1 fruit fly cellular context compared by ENCODE assay signal in the genomic region with DNA sequence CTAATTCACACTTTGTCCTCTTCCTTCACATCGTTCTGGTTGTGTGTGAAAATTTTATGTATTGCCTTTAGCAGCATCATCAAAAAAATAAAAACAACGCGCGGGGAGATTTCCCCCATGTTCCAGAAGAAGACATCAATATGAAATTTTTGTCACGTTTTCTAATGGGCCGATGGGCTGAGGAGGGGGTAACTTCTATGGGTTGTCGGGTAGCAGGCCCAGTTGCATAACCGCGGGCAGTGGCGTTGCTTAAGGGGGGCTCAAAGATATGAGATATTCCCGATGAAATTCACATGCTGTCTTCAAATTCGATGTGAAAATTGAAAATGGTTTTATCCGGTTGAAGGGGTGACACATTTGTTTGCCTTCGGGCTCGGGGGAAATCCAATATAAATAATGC.
A peak's percentile ranks its signal among the peaks of the same experiment; 100 is the strongest.
TF ChIP-seq lines count a peak whose summit lies in the region.

No protein-coding gene starts in this region.

TF ChIP-seq in whole organism, embryonic, 481 proteins besides CTCF, POLR2A, EP300 and RAD21 (continued from another document):
- TF ChIP-seq prd (optimal IDR thresholded peaks at IDR 0.05; lab: Kevin White, UChicago) (no peak), prd (GFP tag; IDR thresholded peaks at IDR 0.05; lab: Robert Waterston, UW) (0 out of 3 replicates have a peak, but pooled peaks have one; percentile 11), mam (GFP tag; optimal IDR thresholded peaks at IDR 0.05; lab: Kevin White, UChicago) (peak; percentile 31), CG9932 (GFP tag; IDR thresholded peaks at IDR 0.05; lab: Robert Waterston, UW) (peak; percentile 49), Atf3 (GFP tag; optimal IDR thresholded peaks at IDR 0.05; lab: Kevin White, UChicago) (no peak), slbo (GFP tag; IDR thresholded peaks at IDR 0.05; lab: Robert Waterston, UW) (peak; percentile 66), crol (GFP tag; IDR thresholded peaks at IDR 0.05; lab: Robert Waterston, UW) (peak; percentile 77), dysf (GFP tag; IDR thresholded peaks at IDR 0.05; lab: Robert Waterston, UW) (0 out of 3 replicates have a peak, but pooled peaks have one; percentile 18), CG9437 (GFP tag; optimal IDR thresholded peaks at IDR 0.05; lab: Kevin White, UChicago) (peak; percentile 17), ranshi (GFP tag; IDR thresholded peaks at IDR 0.05; lab: Robert Waterston, UW) (peak; percentile 23; the same call in 1 of the 2 replicates), Eip74EF (GFP tag; optimal IDR thresholded peaks at IDR 0.05; lab: Kevin White, UChicago) (no peak), Atf6 (GFP tag; IDR thresholded peaks at IDR 0.05; lab: Robert Waterston, UW) (0 out of 2 replicates have a peak, but pooled peaks have one; percentile 16), CG1024 (GFP tag; IDR thresholded peaks at IDR 0.05; lab: Robert Waterston, UW) (no peak), Ets65A (GFP tag; lab: Kevin White, UChicago) (peak; percentile 69), CG4424 (GFP tag; optimal IDR thresholded peaks at IDR 0.05; lab: Kevin White, UChicago) (peak; percentile 8), HHEX (GFP tag; optimal IDR thresholded peaks at IDR 0.05; lab: Kevin White, UChicago) (peak; percentile 10), Med (GFP tag; lab: Kevin White, UChicago) (peak; percentile 47), Rfx (GFP tag; IDR thresholded peaks at IDR 0.05; lab: Robert Waterston, UW) (peak; percentile 46; the same call in 1 of the 2 replicates), HmgD (GFP tag; optimal IDR thresholded peaks at IDR 0.05; lab: Kevin White, UChicago) (no peak), CG8944 (GFP tag; optimal IDR thresholded peaks at IDR 0.05; lab: Kevin White, UChicago) (peak; percentile 14), pan (optimal IDR thresholded peaks at IDR 0.05; lab: Kevin White, UChicago) (no peak), pan (GFP tag; optimal IDR thresholded peaks at IDR 0.05 in 1 of 2, IDR thresholded peaks at IDR 0.05 in 1 of 2) (peak in 1 of 2 experiments; percentile 42), Adf1 (GFP tag; IDR thresholded peaks at IDR 0.05; lab: Robert Waterston, UW) (no peak), CG32532 (GFP tag; IDR thresholded peaks at IDR 0.05; lab: Robert Waterston, UW) (peak; percentile 51; the same call in 1 of the 2 replicates), CG10543 (GFP tag; optimal IDR thresholded peaks at IDR 0.05; lab: Kevin White, UChicago) (peak; percentile 15), CG7963 (GFP tag; IDR thresholded peaks at IDR 0.05; lab: Robert Waterston, UW; ENCODE audit: partially characterized antibody) (no peak), Xrp1 (GFP tag; IDR thresholded peaks at IDR 0.05; lab: Robert Waterston, UW) (0 out of 2 replicates have a peak, but pooled peaks have one; percentile 28), CG12659 (GFP tag; optimal IDR thresholded peaks at IDR 0.05; lab: Kevin White, UChicago) (peak; percentile 1), Pdp1 (GFP tag; optimal IDR thresholded peaks at IDR 0.05; lab: Kevin White, UChicago) (peak in 1 of 2 experiments; percentile 96)
